Fruit fly (Drosophila melanogaster) whole organism, pupa: ENCODE data around the gene Indy.
A peak's percentile ranks its signal among the peaks of the same experiment; 100 is the strongest.

ENCODE experiments used
- CG10348 ChIP-seq: fragments of 200-800 bp; sonication (Bioruptor generic); IDR thresholded peaks from 2 replicates; pipeline ENCODE4 v1.3.6; 2022; ENCODE audit warnings: missing biosample characterization, missing genetic modification characterization
- CG12605 ChIP-seq: fragments of 200-800 bp; sonication (Bioruptor generic); IDR thresholded peaks from 2 replicates; pipeline ENCODE4 v1.3.6; 2022; ENCODE audit warnings: missing biosample characterization, missing genetic modification characterization
- CG13204 ChIP-seq: fragments of 200-800 bp; sonication (Bioruptor generic); optimal IDR thresholded peaks from 2 replicates; lab custom pipeline; 2018; ENCODE audit warnings: missing biosample characterization, mild to moderate bottlenecking, missing genetic modification characterization, moderate library complexity
- CG14655 ChIP-seq: fragments of 200-800 bp; sonication (Bioruptor generic); optimal IDR thresholded peaks from 3 replicates; lab custom pipeline; 2017; ENCODE audit warnings: mild to moderate bottlenecking, missing biosample characterization, missing genetic modification reagents, missing genetic modification characterization
- CG15710 ChIP-seq: fragments of 200-800 bp; sonication (Bioruptor generic); optimal IDR thresholded peaks from 2 replicates; lab custom pipeline; 2018; ENCODE audit warnings: missing biosample characterization, mild to moderate bottlenecking, missing genetic modification characterization, moderate library complexity
- CG17806 ChIP-seq: fragments of 200-800 bp; sonication (Bioruptor generic); optimal IDR thresholded peaks from 2 replicates; lab custom pipeline; 2018; ENCODE audit warnings: missing biosample characterization, mild to moderate bottlenecking, missing genetic modification characterization, moderate library complexity
- CG32121 ChIP-seq: fragments of 200-800 bp; sonication (Bioruptor generic); IDR thresholded peaks from 2 replicates; pipeline ENCODE4 v1.3.6; 2022; ENCODE audit warnings: missing biosample characterization, missing genetic modification characterization
- CG34367 ChIP-seq: fragments of 200-800 bp; sonication (Bioruptor generic); optimal IDR thresholded peaks from 2 replicates; lab custom pipeline; 2018; ENCODE audit warnings: missing biosample characterization, mild to moderate bottlenecking, missing genetic modification characterization
- CG4496 ChIP-seq: fragments of 200-800 bp; sonication (Bioruptor generic); IDR thresholded peaks from 3 replicates; pipeline ENCODE4 v1.3.6; 2022; ENCODE audit warnings: missing biosample characterization, missing genetic modification characterization
- CG8159 ChIP-seq: fragments of 200-800 bp; sonication (Bioruptor generic); optimal IDR thresholded peaks from 3 replicates; lab custom pipeline; 2018; ENCODE audit warnings: missing biosample characterization, mild to moderate bottlenecking, missing genetic modification characterization, moderate library complexity
- CG8301 ChIP-seq: fragments of 200-800 bp; sonication (Bioruptor generic); optimal IDR thresholded peaks from 2 replicates; lab custom pipeline; 2018; ENCODE audit warnings: missing biosample characterization, mild to moderate bottlenecking, missing genetic modification characterization
- CG9948 ChIP-seq: fragments of 200-800 bp; sonication (Bioruptor generic); optimal IDR thresholded peaks from 2 replicates; lab custom pipeline; 2018; ENCODE audit warnings: missing biosample characterization, mild to moderate bottlenecking, missing genetic modification characterization, moderate library complexity
- D1 ChIP-seq: fragments of 200-800 bp; sonication (Bioruptor generic); optimal IDR thresholded peaks from 2 replicates; lab custom pipeline; 2018; ENCODE audit warnings: missing biosample characterization, mild to moderate bottlenecking, missing genetic modification characterization, moderate library complexity
- EcR ChIP-seq: fragments of 200-800 bp; sonication (Bioruptor generic); optimal IDR thresholded peaks from 3 replicates; lab custom pipeline; 2019; ENCODE audit warnings: missing biosample characterization, missing genetic modification characterization, mild to moderate bottlenecking, moderate library complexity, missing genetic modification reagents
- Ets98B ChIP-seq: fragments of 200-800 bp; sonication (Bioruptor generic); IDR thresholded peaks from 2 replicates; pipeline ENCODE4 v1.3.6; 2022; ENCODE audit warnings: missing biosample characterization, missing genetic modification characterization
- Pif1A ChIP-seq: fragments of 200-800 bp; sonication (Bioruptor generic); optimal IDR thresholded peaks from 3 replicates; lab custom pipeline; 2016; ENCODE audit warnings: missing biosample characterization, missing genetic modification characterization
- Pif1B ChIP-seq: fragments of 200-800 bp; sonication (Bioruptor generic); optimal IDR thresholded peaks from 3 replicates; lab custom pipeline; 2016; ENCODE audit warnings: missing biosample characterization, missing genetic modification characterization
- Snoo ChIP-seq: fragments of 200-800 bp; sonication (Bioruptor generic); optimal IDR thresholded peaks from 3 replicates; lab custom pipeline; 2017; ENCODE audit warnings: missing biosample characterization, mild to moderate bottlenecking, missing genetic modification characterization, inconsistent platforms
- fd96Ca ChIP-seq: fragments of 200-800 bp; sonication (Bioruptor generic); IDR thresholded peaks from 3 replicates; pipeline ENCODE4 v1.3.6; 2022; ENCODE audit warnings: missing biosample characterization, missing genetic modification characterization
- gl ChIP-seq: fragments of 200-800 bp; sonication (Bioruptor generic); optimal IDR thresholded peaks from 2 replicates; lab custom pipeline; 2018; ENCODE audit warnings: missing biosample characterization, mild to moderate bottlenecking, missing genetic modification characterization
- rn ChIP-seq: fragments of 200-800 bp; sonication (Bioruptor generic); IDR thresholded peaks from 2 replicates; pipeline ENCODE4 v1.3.6; 2022; ENCODE audit warnings: missing biosample characterization, missing genetic modification characterization

The Indy gene

dm6 chr3L:18832708-18833107 lies 13.4 kb downstream of the Indy start:
- TF ChIP-seq CG13204 (GFP tag; lab: Kevin White, UChicago): no peak
- no peak for TF ChIP-seq CG8301 (tag; lab: Kevin White, UChicago)
- peak; percentile 22 for TF ChIP-seq EcR (GFP tag; lab: Kevin White, UChicago)

DNA sequence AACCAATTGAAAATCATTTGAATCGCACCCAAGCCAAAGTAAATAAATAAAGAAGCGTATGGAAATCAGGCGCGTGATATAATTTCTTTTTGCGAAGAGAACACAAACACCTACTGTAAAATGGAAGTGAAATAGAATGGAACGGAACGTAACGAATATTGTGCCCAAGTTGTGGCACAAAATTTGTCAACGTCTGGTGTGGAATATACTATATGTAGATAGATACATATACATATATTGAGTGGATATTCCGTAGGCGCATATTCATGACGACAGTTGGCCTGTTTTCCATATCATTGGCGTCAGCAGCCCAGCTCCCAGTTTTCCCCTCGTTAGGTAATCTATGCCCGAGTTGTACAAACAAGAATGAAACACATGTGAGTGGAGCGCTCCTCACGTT lies 13.9 kb downstream of the Indy start:
- no peak for TF ChIP-seq rn (GFP tag; lab: Robert Waterston, UW)
- no peak for TF ChIP-seq CG15710 (tag; lab: Kevin White, UChicago)
- no peak for TF ChIP-seq Ets98B (GFP tag; lab: Robert Waterston, UW)

DNA sequence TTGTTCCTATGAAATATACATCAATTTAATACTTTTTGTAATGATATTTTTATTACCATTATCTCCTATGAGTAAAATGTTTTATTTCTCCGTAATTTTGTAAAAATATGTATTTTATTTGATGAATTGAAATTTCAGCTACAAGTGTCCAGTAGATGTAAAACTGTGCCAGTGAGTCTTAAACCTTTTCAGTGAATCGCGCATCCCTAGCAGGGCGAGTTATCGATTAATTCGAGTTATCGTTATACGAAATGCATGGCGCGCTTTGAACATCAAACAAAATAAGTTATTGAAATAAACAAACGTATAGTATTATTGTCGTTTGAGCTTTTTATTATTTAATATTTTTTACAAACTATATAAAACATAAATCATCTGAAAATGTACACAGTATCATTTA lies 17.7 kb downstream of the Indy start:
- TF ChIP-seq CG15710 (tag; lab: Kevin White, UChicago): no peak
- TF ChIP-seq Pif1B (GFP tag; lab: Kevin White, UChicago): no peak
- TF ChIP-seq CG12605 (GFP tag; lab: Robert Waterston, UW): peak; percentile 72; the same call in 1 of the 2 replicates
- peak; percentile 83 for TF ChIP-seq D1 (tag; lab: Kevin White, UChicago)
- no peak for TF ChIP-seq CG14655 (GFP tag; lab: Kevin White, UChicago)

- TF ChIP-seq CG15710 (tag; lab: Kevin White, UChicago) (no peak), CG10348 (GFP tag; lab: Robert Waterston, UW) (no peak), CG4496 (GFP tag; lab: Robert Waterston, UW) (no peak), CG8301 (tag; lab: Kevin White, UChicago) (no peak), fd96Ca (GFP tag; lab: Robert Waterston, UW) (no peak), D1 (tag; lab: Kevin White, UChicago) (no peak), rn (GFP tag; lab: Robert Waterston, UW) (no peak), Pif1A (no peak), CG14655 (GFP tag; lab: Kevin White, UChicago) (no peak), CG13204 (GFP tag; lab: Kevin White, UChicago) (no peak), Snoo (tag; lab: Kevin White, UChicago) (no peak), gl (tag; lab: Kevin White, UChicago) (no peak), CG17806 (tag; lab: Kevin White, UChicago) (no peak)
These were observed 20.1 kb downstream of the Indy start for dm6 chr3L:18825993-18826392.

DNA sequence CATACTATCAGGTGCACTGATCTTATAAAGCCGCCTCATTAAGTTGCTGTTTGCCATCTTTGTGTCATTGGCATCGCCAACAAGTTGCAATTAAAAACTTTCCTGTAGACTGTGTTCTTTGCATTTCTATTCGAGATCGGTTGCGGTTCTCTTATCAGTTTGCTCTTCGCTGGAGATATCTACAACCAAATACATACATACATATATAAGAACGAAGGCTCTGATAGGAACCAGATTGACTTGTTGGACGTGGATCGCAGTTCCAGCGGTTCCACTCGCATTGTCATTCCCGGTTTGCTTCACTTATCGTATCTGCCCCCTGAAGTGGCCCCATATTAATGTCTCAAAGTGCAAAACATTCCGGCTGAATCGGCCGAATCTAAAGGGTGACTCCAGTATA lies 21.2 kb downstream of the Indy start:
- TF ChIP-seq CG12605 (GFP tag; lab: Robert Waterston, UW) (no peak), gl (tag; lab: Kevin White, UChicago) (peak; percentile 25), EcR (GFP tag; lab: Kevin White, UChicago) (peak; percentile 81)
- TF ChIP-seq, all 21 proteins: peak for 2

dm6 chr3L:18823870-18824561 lies 22.1 kb downstream of the Indy start:
- TF ChIP-seq CG14655 (GFP tag; lab: Kevin White, UChicago) (no peak), EcR (GFP tag; lab: Kevin White, UChicago) (peak; percentile 94), CG9948 (tag; lab: Kevin White, UChicago) (no peak), CG17806 (tag; lab: Kevin White, UChicago) (no peak), CG12605 (GFP tag; lab: Robert Waterston, UW) (no peak), D1 (tag; lab: Kevin White, UChicago) (no peak)

DNA sequence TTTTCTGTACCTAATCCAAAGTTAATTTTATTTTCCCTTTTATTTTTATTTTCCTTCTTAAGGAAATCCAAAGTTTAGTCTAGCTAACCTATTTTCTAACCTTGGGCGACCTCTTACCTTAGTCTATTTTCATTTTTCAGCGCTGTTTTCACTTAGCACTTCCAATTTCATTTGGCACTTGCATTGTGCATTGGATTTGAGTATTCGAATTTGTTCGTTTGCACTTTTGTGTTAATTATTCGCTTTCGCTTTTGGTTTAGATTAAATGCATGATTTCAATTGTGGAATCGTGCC lies 22.9 kb downstream of the Indy start:
- TF ChIP-seq CG32121 (GFP tag; lab: Robert Waterston, UW): no peak
- TF ChIP-seq Pif1B (GFP tag; lab: Kevin White, UChicago): no peak
- no peak for TF ChIP-seq CG12605 (GFP tag; lab: Robert Waterston, UW)
- TF ChIP-seq CG13204 (GFP tag; lab: Kevin White, UChicago): no peak
- no peak for TF ChIP-seq CG34367 (tag; lab: Kevin White, UChicago)
- TF ChIP-seq rn (GFP tag; lab: Robert Waterston, UW): no peak
- TF ChIP-seq CG9948 (tag; lab: Kevin White, UChicago): no peak
- TF ChIP-seq CG17806 (tag; lab: Kevin White, UChicago): no peak
- no peak for TF ChIP-seq CG14655 (GFP tag; lab: Kevin White, UChicago)
- no peak for TF ChIP-seq CG4496 (GFP tag; lab: Robert Waterston, UW)
- no peak for TF ChIP-seq CG8159 (tag; lab: Kevin White, UChicago)
- TF ChIP-seq Snoo (tag; lab: Kevin White, UChicago): no peak
- TF ChIP-seq Pif1A: no peak
- no peak for TF ChIP-seq D1 (tag; lab: Kevin White, UChicago)
- no peak for TF ChIP-seq EcR (GFP tag; lab: Kevin White, UChicago)
- no peak for TF ChIP-seq CG8301 (tag; lab: Kevin White, UChicago)
- TF ChIP-seq, all 21 proteins: peak for 0
